Fruit fly (Drosophila melanogaster) S2 (cell line): ENCODE results near the gene Dlip1.

Experiments
- CG8478 ChIP-seq: fragments of >200 bp; optimal IDR thresholded peaks from 2 replicates; lab custom pipeline; 2018
- CTCF ChIP-seq, 2 experiments: fragments of >200 bp; optimal IDR thresholded peaks; 2 replicates each; lab custom pipeline; 2018

- TF ChIP-seq CTCF (optimal IDR thresholded peaks at IDR 0.05; lab: Kevin White, UChicago) (no peak), CG8478 (lab: Kevin White, UChicago) (no peak)
These were observed 28.2 kb upstream of the Dlip1 start for dm6 chrX:9130243-9130642.
